Fruit fly (Drosophila melanogaster) whole organism: ENCODE measurements around the gene Gycalpha99B.
A peak's percentile ranks its signal among the peaks of the same experiment; 100 is the strongest.

Source experiments
- CG8478 ChIP-seq: fragments of >200 bp; optimal IDR thresholded peaks from 2 replicates; lab custom pipeline; 2018; ENCODE audit warnings: inconsistent platforms
- Dll ChIP-seq: fragments of >200 bp; optimal IDR thresholded peaks from 2 replicates; lab custom pipeline; 2017
- EcR ChIP-seq, 2 experiments: fragments of >200 bp; optimal IDR thresholded peaks; 2 replicates each; lab custom pipeline; 2017; ENCODE audit warnings: missing biosample characterization in 2 of 2, missing genetic modification characterization in 2 of 2, missing genetic modification reagents in 2 of 2
- pan ChIP-seq: fragments of >200 bp; optimal IDR thresholded peaks from 2 replicates; lab custom pipeline; 2017
- psq ChIP-seq: fragments of >200 bp; optimal IDR thresholded peaks from 2 replicates; lab custom pipeline; 2017
- usp ChIP-seq: fragments of >200 bp; optimal IDR thresholded peaks from 2 replicates; lab custom pipeline; 2017; ENCODE audit warnings: missing biosample characterization, missing genetic modification characterization, mixed read lengths

Gene Gycalpha99B

dm6 chr3R:29682152-29682600 lies at the start of gene Gycalpha99B, which contains the start of gene CG7582:
Gene Gycalpha99B, plus strand, starts transcription at chr3R:29682503.
Gene CG7582, minus strand, starts transcription at chr3R:29682278.
- TF ChIP-seq Dll (lab: Kevin White, UChicago) (peak; percentile 86), EcR (GFP tag; optimal IDR thresholded peaks at IDR 0.05; lab: Kevin White, UChicago) (no peak), psq (lab: Kevin White, UChicago) (no peak), pan (lab: Kevin White, UChicago) (no peak), CG8478 (no peak), usp (no peak)

- no peak for TF ChIP-seq EcR (GFP tag; optimal IDR thresholded peaks at IDR 0.05; lab: Kevin White, UChicago)
- TF ChIP-seq psq (lab: Kevin White, UChicago) = no peak
Observed at dm6 chr3R:29651488-29651887, 30.8 kb upstream of the Gycalpha99B start.

- no peak for TF ChIP-seq psq (lab: Kevin White, UChicago)
- no peak for TF ChIP-seq CG8478
- TF ChIP-seq EcR (GFP tag; optimal IDR thresholded peaks at IDR 0.05; lab: Kevin White, UChicago) = no peak
- TF ChIP-seq usp = no peak
- TF ChIP-seq Dll (lab: Kevin White, UChicago) = no peak
- TF ChIP-seq pan (lab: Kevin White, UChicago) = no peak
Observed at dm6 chr3R:29659950-29660349, 22.4 kb upstream of the Gycalpha99B start, which contains the start of gene Dop1R2. Gene Dop1R2, minus strand, starts transcription at chr3R:29659984.

dm6 chr3R:29664183-29664829 lies 18.0 kb upstream of the Gycalpha99B start, which contains the start of gene ppk21:
Gene ppk21, plus strand, starts transcription at chr3R:29664779.
- TF ChIP-seq usp (no peak), pan (lab: Kevin White, UChicago) (no peak), Dll (lab: Kevin White, UChicago) (no peak), psq (lab: Kevin White, UChicago) (no peak), EcR (GFP tag; optimal IDR thresholded peaks at IDR 0.05; lab: Kevin White, UChicago) (no peak), CG8478 (no peak)

- TF ChIP-seq EcR (GFP tag; optimal IDR thresholded peaks at IDR 0.05; lab: Kevin White, UChicago) = no peak
- no peak for TF ChIP-seq pan (lab: Kevin White, UChicago)
- TF ChIP-seq CG8478 = no peak
- no peak for TF ChIP-seq Dll (lab: Kevin White, UChicago)
- TF ChIP-seq psq (lab: Kevin White, UChicago) = no peak
- no peak for TF ChIP-seq usp
Observed at dm6 chr3R:29668777-29669176, 13.5 kb upstream of the Gycalpha99B start, which contains the start of the genes ppk20 and ppk30. Gene ppk20, minus strand, starts transcription at chr3R:29668877. Gene ppk30, plus strand, starts transcription at chr3R:29669149.

- TF ChIP-seq CG8478 (no peak), Dll (lab: Kevin White, UChicago) (no peak), pan (lab: Kevin White, UChicago) (no peak), usp (no peak), EcR (GFP tag; optimal IDR thresholded peaks at IDR 0.05; lab: Kevin White, UChicago) (no peak), psq (lab: Kevin White, UChicago) (no peak)
Observed at dm6 chr3R:29671060-29671707, 11.1 kb upstream of the Gycalpha99B start, which contains the start of gene Obp99a. Gene Obp99a, plus strand, starts transcription at chr3R:29671657.

- TF ChIP-seq CG8478 (no peak), Dll (lab: Kevin White, UChicago) (no peak)
Observed at dm6 chr3R:29672156-29672555, 10.1 kb upstream of the Gycalpha99B start, which contains the start of gene ppk19. Gene ppk19, plus strand, starts transcription at chr3R:29672456.

dm6 chr3R:29675333-29675732 lies 7.0 kb upstream of the Gycalpha99B start, which contains the start of the genes Bub3 and Cap-D2:
Gene Bub3, minus strand, starts transcription at chr3R:29675421.
Gene Cap-D2, plus strand, starts transcription at chr3R:29675651.
- no peak for TF ChIP-seq EcR (GFP tag; optimal IDR thresholded peaks at IDR 0.05; lab: Kevin White, UChicago)
- TF ChIP-seq CG8478 = no peak
- no peak for TF ChIP-seq pan (lab: Kevin White, UChicago)
- TF ChIP-seq psq (lab: Kevin White, UChicago) = no peak
- TF ChIP-seq usp = no peak
- no peak for TF ChIP-seq Dll (lab: Kevin White, UChicago)

- TF ChIP-seq usp (no peak), CG8478 (no peak), psq (lab: Kevin White, UChicago) (no peak), Dll (lab: Kevin White, UChicago) (no peak)
Observed at dm6 chr3R:29681241-29681640, 1.1 kb upstream of the Gycalpha99B start.

- TF ChIP-seq Dll (lab: Kevin White, UChicago) = no peak
- no peak for TF ChIP-seq psq (lab: Kevin White, UChicago)
- no peak for TF ChIP-seq CG8478
- no peak for TF ChIP-seq usp
- no peak for TF ChIP-seq pan (lab: Kevin White, UChicago)
- no peak for TF ChIP-seq EcR (GFP tag; optimal IDR thresholded peaks at IDR 0.05; lab: Kevin White, UChicago)
Observed at dm6 chr3R:29686698-29687097, 4.4 kb downstream of the Gycalpha99B start.

dm6 chr3R:29689211-29689610 lies 6.9 kb downstream of the Gycalpha99B start, which contains the start of gene Obp99c:
Gene Obp99c, minus strand, starts transcription at chr3R:29689311.
- TF ChIP-seq usp = no peak

- TF ChIP-seq pan (lab: Kevin White, UChicago) = no peak
- no peak for TF ChIP-seq psq (lab: Kevin White, UChicago)
- no peak for TF ChIP-seq usp
- TF ChIP-seq Dll (lab: Kevin White, UChicago) = no peak
- TF ChIP-seq EcR (GFP tag; optimal IDR thresholded peaks at IDR 0.05; lab: Kevin White, UChicago) = no peak
Observed at dm6 chr3R:29689833-29690538, 7.7 kb downstream of the Gycalpha99B start.
